Fruit fly (Drosophila melanogaster): ENCODE measurements around the gene CG11658.
A peak's percentile ranks its signal among the peaks of the same experiment; 100 is the strongest.

CG11658 gene

dm6 chr3L:11683819-11684521 is 24.4 kb downstream of the CG11658 start, which contains the start of gene Sugb (continued):
- TF ChIP-seq CG16779 (tag; optimal IDR thresholded peaks at IDR 0.05) = peak; percentile 76
- peak; percentile 77 for TF ChIP-seq Eip75B (GFP tag; optimal IDR thresholded peaks at IDR 0.05)
- TF ChIP-seq CG6276 (GFP tag; optimal IDR thresholded peaks at IDR 0.05) = peak; percentile 73
- TF ChIP-seq CG8319 (GFP tag; optimal IDR thresholded peaks at IDR 0.05) = no peak
- TF ChIP-seq Lpt (GFP tag; optimal IDR thresholded peaks at IDR 0.05) = peak; percentile 46
- TF ChIP-seq net (GFP tag; optimal IDR thresholded peaks at IDR 0.05) = peak; percentile 68
- TF ChIP-seq Gug (GFP tag; IDR thresholded peaks at IDR 0.05) = peak; percentile 25; the same call in 1 of the 2 replicates
- peak in 1 of 2 experiments; percentile 59 for TF ChIP-seq salr (GFP tag; optimal IDR thresholded peaks at IDR 0.05)
- peak; percentile 57 for TF ChIP-seq CG6792 (GFP tag; optimal IDR thresholded peaks at IDR 0.05)
- TF ChIP-seq topi (GFP tag; optimal IDR thresholded peaks at IDR 0.05) = peak; percentile 11
- TF ChIP-seq cyc (GFP tag; optimal IDR thresholded peaks at IDR 0.05) = no peak
- peak; percentile 63 for TF ChIP-seq CG31627 (GFP tag; optimal IDR thresholded peaks at IDR 0.05)
- TF ChIP-seq Sox14 (GFP tag; optimal IDR thresholded peaks at IDR 0.05) = peak; percentile 74
- TF ChIP-seq CG11762 (GFP tag; optimal IDR thresholded peaks at IDR 0.05; ENCODE audit: insufficient read depth) = no peak
- TF ChIP-seq esn (GFP tag; optimal IDR thresholded peaks at IDR 0.05) = peak; percentile 84
- TF ChIP-seq CG8119 (GFP tag; IDR thresholded peaks at IDR 0.05) = peak; percentile 70; the same call in 2 of the 3 replicates
- TF ChIP-seq CG34406 (GFP tag; optimal IDR thresholded peaks at IDR 0.05) = no peak
- peak; percentile 63; the same call in 1 of the 2 replicates for TF ChIP-seq CG15336 (GFP tag; IDR thresholded peaks at IDR 0.05)
- TF ChIP-seq Blimp-1 (GFP tag; optimal IDR thresholded peaks at IDR 0.05) = no peak
- TF ChIP-seq vri (GFP tag; optimal IDR thresholded peaks at IDR 0.05) = peak; percentile 76

dm6 chr3L:11681794-11682193 is 26.6 kb downstream of the CG11658 start, which contains the start of gene TfIIEalpha:
Gene TfIIEalpha, plus strand, starts transcription at chr3L:11682038.
- TF ChIP-seq topi (GFP tag; optimal IDR thresholded peaks at IDR 0.05) = peak; percentile 20
- no peak for TF ChIP-seq CG8119 (GFP tag; IDR thresholded peaks at IDR 0.05)
- TF ChIP-seq spab (GFP tag; optimal IDR thresholded peaks at IDR 0.05) = no peak
- no peak for TF ChIP-seq Eip78C (GFP tag)
- TF ChIP-seq CG3032 (tag; optimal IDR thresholded peaks at IDR 0.05) = peak; percentile 25
- no peak for TF ChIP-seq CG7368 (GFP tag; optimal IDR thresholded peaks at IDR 0.05)
- TF ChIP-seq svp (GFP tag) = peak; percentile 55
- peak; percentile 87 for TF ChIP-seq Sox14 (GFP tag; optimal IDR thresholded peaks at IDR 0.05)

DNA sequence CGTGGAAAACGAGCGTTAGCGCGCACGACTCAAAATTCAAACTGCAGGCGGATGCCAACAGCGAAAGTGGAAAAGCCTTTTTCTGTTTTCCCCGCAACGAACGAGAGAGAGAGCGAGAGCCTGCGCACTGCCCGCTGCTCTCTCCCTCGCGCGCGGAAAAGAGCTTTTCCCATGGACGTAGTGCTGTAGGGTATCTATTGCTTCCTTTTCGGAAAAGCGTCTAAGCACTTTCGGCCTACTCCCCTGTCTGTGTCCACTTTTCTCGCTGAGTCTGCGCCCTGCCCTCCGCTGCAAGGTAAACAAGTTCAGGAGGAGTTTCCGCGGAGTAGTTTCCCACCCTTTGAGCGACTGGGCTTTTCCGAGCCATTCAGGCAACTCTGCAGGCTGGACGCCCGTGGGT is 28.1 kb downstream of the CG11658 start, which contains the start of gene CG32085:
Gene CG32085, minus strand, starts transcription at position 47 of the 400 bp plus-strand sequence.
- TF ChIP-seq Ets21C (GFP tag; optimal IDR thresholded peaks at IDR 0.05) (no peak), CG16779 (tag; optimal IDR thresholded peaks at IDR 0.05) (no peak), Hr39 (GFP tag; optimal IDR thresholded peaks at IDR 0.05) (no peak), CG31627 (GFP tag; optimal IDR thresholded peaks at IDR 0.05) (no peak), dsx (GFP tag; optimal IDR thresholded peaks at IDR 0.05; ENCODE audit: poor library complexity, severe bottlenecking) (no peak), spab (GFP tag; optimal IDR thresholded peaks at IDR 0.05) (no peak), CG11902 (GFP tag; optimal IDR thresholded peaks at IDR 0.05) (no peak), CG8319 (GFP tag; optimal IDR thresholded peaks at IDR 0.05) (no peak), svp (GFP tag) (peak; percentile 36), CG6808 (GFP tag; optimal IDR thresholded peaks at IDR 0.05) (no peak), lz (GFP tag; optimal IDR thresholded peaks at IDR 0.05) (no peak), CG6854 (GFP tag; optimal IDR thresholded peaks at IDR 0.05) (no peak), CG11294 (GFP tag; IDR thresholded peaks at IDR 0.05) (peak; percentile 62; the same call in 1 of the 2 replicates), Lpt (GFP tag; optimal IDR thresholded peaks at IDR 0.05) (no peak), pdm3 (GFP tag; optimal IDR thresholded peaks at IDR 0.05) (peak; percentile 32), Eip93F (GFP tag; optimal IDR thresholded peaks at IDR 0.05) (no peak), Hr38 (GFP tag; optimal IDR thresholded peaks at IDR 0.05) (no peak), OdsH (GFP tag; optimal IDR thresholded peaks at IDR 0.05) (peak; percentile 18), eg (GFP tag; IDR thresholded peaks at IDR 0.05) (peak; percentile 72; the same call in 2 of the 3 replicates), cyc (GFP tag; optimal IDR thresholded peaks at IDR 0.05) (no peak), fkh (GFP tag; optimal IDR thresholded peaks at IDR 0.05) (no peak), CG32006 (GFP tag; optimal IDR thresholded peaks at IDR 0.05) (peak; percentile 37), esn (GFP tag; optimal IDR thresholded peaks at IDR 0.05) (no peak), CG8632 (GFP tag; optimal IDR thresholded peaks at IDR 0.05) (no peak), dac (GFP tag; optimal IDR thresholded peaks at IDR 0.05) (no peak), Eip75B (GFP tag; optimal IDR thresholded peaks at IDR 0.05) (peak; percentile 18), topi (GFP tag; optimal IDR thresholded peaks at IDR 0.05) (no peak), CG9139 (GFP tag; optimal IDR thresholded peaks at IDR 0.05) (no peak), CG3032 (tag; optimal IDR thresholded peaks at IDR 0.05) (no peak), CG3919 (GFP tag; optimal IDR thresholded peaks at IDR 0.05) (peak; percentile 61), CG15336 (GFP tag; IDR thresholded peaks at IDR 0.05) (no peak; the same call in 1 of the 2 replicates), CG6163 (GFP tag; IDR thresholded peaks at IDR 0.05) (peak; percentile 71; the same call in 2 of the 3 replicates), Blimp-1 (GFP tag; optimal IDR thresholded peaks at IDR 0.05) (no peak), CG7368 (GFP tag; optimal IDR thresholded peaks at IDR 0.05) (no peak)
